Fruit fly (Drosophila melanogaster) whole organism, adult: ENCODE data around the gene CG33645.

Source experiments
- CG11617 ChIP-seq: fragments of 200-800 bp; sonication (Bioruptor generic); optimal IDR thresholded peaks from 2 replicates; lab custom pipeline; 2017; ENCODE audit warnings: mild to moderate bottlenecking, missing biosample characterization, missing genetic modification reagents, missing genetic modification characterization
- CG12768 ChIP-seq: fragments of 200-800 bp; sonication (Bioruptor generic); optimal IDR thresholded peaks from 2 replicates; lab custom pipeline; 2017; ENCODE audit warnings: missing biosample characterization, missing genetic modification characterization, mild to moderate bottlenecking, moderate library complexity, missing genetic modification reagents
- CG1620 ChIP-seq: fragments of 200-800 bp; sonication (Bioruptor generic); optimal IDR thresholded peaks from 2 replicates; lab custom pipeline; 2016; ENCODE audit warnings: missing biosample characterization, missing genetic modification characterization
- CG33017 ChIP-seq: fragments of 200-800 bp; sonication (Bioruptor generic); optimal IDR thresholded peaks from 2 replicates; lab custom pipeline; 2018; ENCODE audit warnings: missing biosample characterization, mild to moderate bottlenecking, missing genetic modification characterization, moderate library complexity
- CG5204 ChIP-seq: fragments of 200-800 bp; sonication (Bioruptor generic); optimal IDR thresholded peaks from 2 replicates; lab custom pipeline; 2016; ENCODE audit warnings: missing biosample characterization, missing genetic modification characterization
- CG7045 ChIP-seq: fragments of 200-800 bp; sonication (Bioruptor generic); optimal IDR thresholded peaks from 2 replicates; lab custom pipeline; 2017; ENCODE audit warnings: missing biosample characterization, mild to moderate bottlenecking, missing genetic modification characterization
- CG7101 ChIP-seq: fragments of 200-800 bp; sonication (Bioruptor generic); optimal IDR thresholded peaks from 2 replicates; lab custom pipeline; 2018; ENCODE audit warnings: missing biosample characterization, mild to moderate bottlenecking, missing genetic modification characterization, moderate library complexity
- Clk ChIP-seq: fragments of 200-800 bp; sonication (Bioruptor generic); optimal IDR thresholded peaks from 2 replicates; lab custom pipeline; 2017; ENCODE audit warnings: missing biosample characterization, missing genetic modification characterization
- Hr96 ChIP-seq: fragments of 200-800 bp; sonication (Bioruptor generic); optimal IDR thresholded peaks from 2 replicates; lab custom pipeline; 2016; ENCODE audit warnings: missing biosample characterization, missing genetic modification characterization
- Mnt ChIP-seq: fragments of 200-800 bp; sonication (Bioruptor generic); optimal IDR thresholded peaks from 2 replicates; lab custom pipeline; 2016; ENCODE audit warnings: missing biosample characterization, mild to moderate bottlenecking, missing genetic modification characterization
- kay ChIP-seq: fragments of 200-800 bp; sonication (Bioruptor generic); peaks from one replicate; lab custom pipeline; 2016; ENCODE audit warnings: missing biosample characterization, missing genetic modification characterization, borderline replicate concordance
- pad ChIP-seq: fragments of 200-800 bp; sonication (Bioruptor generic); optimal IDR thresholded peaks from 3 replicates; lab custom pipeline; 2017; ENCODE audit warnings: missing biosample characterization, missing genetic modification characterization, mild to moderate bottlenecking, moderate library complexity, missing genetic modification reagents
- tj ChIP-seq: fragments of 200-800 bp; sonication (Bioruptor generic); optimal IDR thresholded peaks from 3 replicates; lab custom pipeline; 2017; ENCODE audit warnings: missing biosample characterization, mild to moderate bottlenecking, missing genetic modification characterization, moderate library complexity

dm6 chr2L:13531785-13532184 lies 839 bp upstream of the CG33645 start, which contains the start of gene CG33644:
- TF ChIP-seq Mnt (GFP tag; lab: Kevin White, UChicago), result no peak
- TF ChIP-seq CG7101, result no peak
- no peak for TF ChIP-seq Hr96 (GFP tag; lab: Kevin White, UChicago)
- no peak for TF ChIP-seq CG11617 (GFP tag; lab: Kevin White, UChicago)
- no peak for TF ChIP-seq kay (GFP tag; lab: Kevin White, UChicago)
- no peak for TF ChIP-seq CG33017
- no peak for TF ChIP-seq CG1620 (GFP tag; lab: Kevin White, UChicago)
- TF ChIP-seq pad (GFP tag; lab: Kevin White, UChicago), result no peak
- TF ChIP-seq CG7045 (GFP tag; lab: Kevin White, UChicago), result no peak
- no peak for TF ChIP-seq CG5204
- TF ChIP-seq Clk (GFP tag; lab: Kevin White, UChicago), result no peak
- TF ChIP-seq tj, result no peak
- no peak for TF ChIP-seq CG12768 (GFP tag; lab: Kevin White, UChicago)
